Fruit fly (Drosophila melanogaster) whole organism, embryonic: ENCODE data around the gene Iru.

Experiments
- CG10543 ChIP-seq: fragments of 200-800 bp; sonication (Bioruptor generic); optimal IDR thresholded peaks from 3 replicates; lab custom pipeline; 2017; ENCODE audit warnings: missing biosample characterization, mild to moderate bottlenecking, missing genetic modification characterization, moderate library complexity
- CG11696 ChIP-seq: fragments of 200-800 bp; sonication (Bioruptor generic); IDR thresholded peaks from 2 replicates; pipeline ENCODE4 v1.3.6; 2022; ENCODE audit warnings: missing biosample characterization, missing genetic modification characterization
- CG12769 ChIP-seq: fragments of 200-800 bp; sonication (Bioruptor generic); optimal IDR thresholded peaks from 2 replicates; lab custom pipeline; 2019; ENCODE audit warnings: missing biosample characterization, mild to moderate bottlenecking, missing genetic modification characterization, moderate library complexity
- CG13894 ChIP-seq: fragments of 200-800 bp; sonication (Bioruptor generic); optimal IDR thresholded peaks from 3 replicates; lab custom pipeline; 2018; ENCODE audit warnings: missing biosample characterization, mild to moderate bottlenecking, missing genetic modification characterization, moderate library complexity
- CG15479 ChIP-seq: fragments of 200-800 bp; sonication (Bioruptor generic); optimal IDR thresholded peaks from 3 replicates; lab custom pipeline; 2019; ENCODE audit warnings: missing biosample characterization, mild to moderate bottlenecking, missing genetic modification characterization, moderate library complexity
- CG16813 ChIP-seq: fragments of 200-800 bp; sonication (Bioruptor generic); IDR thresholded peaks from 3 replicates; pipeline ENCODE4 v1.3.6; 2022; ENCODE audit warnings: missing biosample characterization, missing genetic modification characterization; ENCODE audit not compliant: partially characterized antibody
- CG17359 ChIP-seq: fragments of 200-800 bp; sonication (Bioruptor generic); optimal IDR thresholded peaks from 3 replicates; lab custom pipeline; 2018; ENCODE audit warnings: missing biosample characterization, mild to moderate bottlenecking, missing genetic modification characterization, moderate library complexity
- CG1832 ChIP-seq: fragments of 200-800 bp; sonication (Bioruptor generic); optimal IDR thresholded peaks from 2 replicates; lab custom pipeline; 2017; ENCODE audit warnings: missing biosample characterization, mild to moderate bottlenecking, missing genetic modification characterization, inconsistent platforms
- CG18599 ChIP-seq: fragments of 200-800 bp; sonication (Bioruptor generic); optimal IDR thresholded peaks from 3 replicates; lab custom pipeline; 2017; ENCODE audit warnings: missing biosample characterization, missing genetic modification characterization, mild to moderate bottlenecking, moderate library complexity, missing genetic modification reagents
- CG2199 ChIP-seq: fragments of 200-800 bp; sonication (Bioruptor generic); IDR thresholded peaks from 3 replicates; pipeline ENCODE4 v1.3.6; 2022; ENCODE audit warnings: missing biosample characterization, missing genetic modification characterization
- CG30403 ChIP-seq: fragments of 200-800 bp; sonication (Bioruptor generic); optimal IDR thresholded peaks from 3 replicates; lab custom pipeline; 2016; ENCODE audit warnings: missing biosample characterization, missing genetic modification characterization
- CG4820 ChIP-seq: fragments of 200-800 bp; sonication (Bioruptor generic); optimal IDR thresholded peaks from 3 replicates; lab custom pipeline; 2016; ENCODE audit warnings: missing biosample characterization, missing genetic modification characterization
- CG8478 ChIP-seq: fragments of >200 bp; optimal IDR thresholded peaks from 2 replicates; lab custom pipeline; 2018
- CG8924 ChIP-seq: fragments of 200-800 bp; optimal IDR thresholded peaks from 3 replicates; lab custom pipeline; 2019; ENCODE audit warnings: missing biosample characterization, mild to moderate bottlenecking, missing genetic modification characterization, moderate library complexity
- Dll ChIP-seq: fragments of 200-800 bp; sonication (Bioruptor generic); IDR thresholded peaks from 4 replicates; pipeline ENCODE4 v1.3.6; 2022; ENCODE audit warnings: missing biosample characterization, missing genetic modification characterization; ENCODE audit not compliant: partially characterized antibody
- Ets65A ChIP-seq: fragments of 200-800 bp; sonication (Bioruptor generic); peaks from one replicate; lab custom pipeline; 2016; ENCODE audit warnings: missing biosample characterization, missing genetic modification characterization
- HLHmδ ChIP-seq: fragments of 200-800 bp; sonication (Bioruptor generic); optimal IDR thresholded peaks from 2 replicates; lab custom pipeline; 2018; ENCODE audit warnings: missing biosample characterization, mild to moderate bottlenecking, missing genetic modification characterization, moderate library complexity
- Kr ChIP-seq: fragments of 200-800 bp; sonication (Bioruptor generic); optimal IDR thresholded peaks from 2 replicates; lab custom pipeline; 2017; ENCODE audit warnings: missing biosample characterization, mild to moderate bottlenecking, missing genetic modification characterization
- Med ChIP-seq: fragments of 200-800 bp; sonication (Bioruptor generic); peaks from one replicate; lab custom pipeline; 2016; ENCODE audit warnings: missing biosample characterization, missing genetic modification characterization, mild to moderate bottlenecking, inconsistent platforms, moderate library complexity
- Nf-YB ChIP-seq: fragments of 200-800 bp; sonication (Bioruptor generic); optimal IDR thresholded peaks from 3 replicates; lab custom pipeline; 2019; ENCODE audit warnings: missing biosample characterization, mild to moderate bottlenecking, missing genetic modification characterization, moderate library complexity
- Oli ChIP-seq: fragments of 200-800 bp; sonication (Bioruptor generic); optimal IDR thresholded peaks from 2 replicates; lab custom pipeline; 2018; ENCODE audit warnings: missing biosample characterization, mild to moderate bottlenecking, missing genetic modification characterization, moderate library complexity
- Ptx1 ChIP-seq: fragments of 200-800 bp; sonication (Bioruptor generic); IDR thresholded peaks from 2 replicates; pipeline ENCODE4 v1.3.6; 2022; ENCODE audit warnings: missing biosample characterization, missing genetic modification characterization
- TFAM ChIP-seq: fragments of 200-800 bp; sonication (Bioruptor generic); optimal IDR thresholded peaks from 2 replicates; lab custom pipeline; 2017; ENCODE audit warnings: missing biosample characterization, missing genetic modification characterization, inconsistent platforms
- al ChIP-seq: fragments of 200-800 bp; sonication (Bioruptor generic); IDR thresholded peaks from 2 replicates; pipeline ENCODE4 v1.3.6; 2022; ENCODE audit warnings: missing biosample characterization, missing genetic modification characterization
- az2 ChIP-seq: fragments of 200-800 bp; sonication (Bioruptor generic); optimal IDR thresholded peaks from 3 replicates; lab custom pipeline; 2016; ENCODE audit warnings: missing biosample characterization, missing genetic modification characterization
- cad ChIP-seq: fragments of >200 bp; optimal IDR thresholded peaks from 2 replicates; lab custom pipeline; 2017; ENCODE audit warnings: missing biosample characterization, missing genetic modification characterization
- cg ChIP-seq: fragments of 200-800 bp; sonication (Bioruptor generic); optimal IDR thresholded peaks from 3 replicates; lab custom pipeline; 2019; ENCODE audit warnings: missing biosample characterization, mild to moderate bottlenecking, missing genetic modification characterization, moderate library complexity
- chm ChIP-seq: fragments of 200-800 bp; sonication (Bioruptor generic); IDR thresholded peaks from 2 replicates; pipeline ENCODE4 v1.3.6; 2022; ENCODE audit warnings: missing biosample characterization, missing genetic modification characterization
- crol ChIP-seq: fragments of 200-800 bp; sonication (Bioruptor generic); IDR thresholded peaks from 2 replicates; pipeline ENCODE4 v1.3.6; 2022; ENCODE audit warnings: missing biosample characterization, missing genetic modification characterization
- dm ChIP-seq: fragments of 200-800 bp; sonication (Bioruptor generic); optimal IDR thresholded peaks from 3 replicates; lab custom pipeline; 2016; ENCODE audit warnings: missing biosample characterization, missing genetic modification characterization
- gcm ChIP-seq: fragments of 200-800 bp; sonication (Bioruptor generic); optimal IDR thresholded peaks from 2 replicates; lab custom pipeline; 2019; ENCODE audit warnings: missing biosample characterization, mild to moderate bottlenecking, missing genetic modification characterization, moderate library complexity
- grau ChIP-seq: fragments of 200-800 bp; optimal IDR thresholded peaks from 3 replicates; lab custom pipeline; 2019; ENCODE audit warnings: missing biosample characterization, mild to moderate bottlenecking, missing genetic modification characterization, moderate library complexity
- grn ChIP-seq: fragments of 200-800 bp; sonication (Bioruptor generic); optimal IDR thresholded peaks from 3 replicates; lab custom pipeline; 2017; ENCODE audit warnings: missing biosample characterization, missing genetic modification characterization
- gt ChIP-seq: fragments of 200-800 bp; sonication (Bioruptor generic); IDR thresholded peaks from 2 replicates; pipeline ENCODE4 v1.3.6; 2022; ENCODE audit warnings: missing biosample characterization, missing genetic modification characterization
- ken ChIP-seq: fragments of 200-800 bp; sonication (Bioruptor generic); IDR thresholded peaks from 3 replicates; pipeline ENCODE4 v1.3.6; 2022; ENCODE audit warnings: missing biosample characterization, missing genetic modification characterization
- kni ChIP-seq: fragments of 200-800 bp; sonication (Bioruptor generic); optimal IDR thresholded peaks from 3 replicates; lab custom pipeline; 2017; ENCODE audit warnings: mild to moderate bottlenecking, missing biosample characterization, missing genetic modification reagents, missing genetic modification characterization
- phol ChIP-seq: fragments of 200-800 bp; sonication (Bioruptor generic); optimal IDR thresholded peaks from 3 replicates; lab custom pipeline; 2018; ENCODE audit warnings: missing biosample characterization, mild to moderate bottlenecking, missing genetic modification characterization, moderate library complexity
- pros ChIP-seq: fragments of 200-800 bp; sonication (Bioruptor generic); optimal IDR thresholded peaks from 3 replicates; lab custom pipeline; 2019; ENCODE audit warnings: missing biosample characterization, mild to moderate bottlenecking, missing genetic modification characterization, moderate library complexity
- rib ChIP-seq: fragments of 200-800 bp; sonication (Bioruptor generic); IDR thresholded peaks from 2 replicates; pipeline ENCODE4 v1.3.6; 2022; ENCODE audit warnings: missing biosample characterization, missing genetic modification characterization
- sc ChIP-seq, 3 experiments: fragments of >200 bp in 2 of 3; fragments of 200-800 bp in 1 of 3; sonication (Bioruptor generic) in 1 of 3; optimal IDR thresholded peaks; 2 replicates in 2 of 3; 3 replicates in 1 of 3; lab custom pipeline; 2017; ENCODE audit warnings: mild to moderate bottlenecking in 1 of 3, missing biosample characterization in 1 of 3, missing genetic modification characterization in 1 of 3, missing genetic modification reagents in 1 of 3
- sd ChIP-seq: fragments of 200-800 bp; sonication (Bioruptor generic); optimal IDR thresholded peaks from 3 replicates; lab custom pipeline; 2018; ENCODE audit warnings: missing biosample characterization, mild to moderate bottlenecking, missing genetic modification characterization, moderate library complexity
- sens ChIP-seq: fragments of 200-800 bp; sonication (Bioruptor generic); peaks from one replicate; lab custom pipeline; 2016; ENCODE audit warnings: missing biosample characterization, missing genetic modification characterization
- tll ChIP-seq, 2 experiments: fragments of 200-800 bp in 1 of 2; fragments of >200 bp in 1 of 2; sonication (Bioruptor generic) in 1 of 2; optimal IDR thresholded peaks; 2 replicates each; lab custom pipeline; 2017 to 2019; ENCODE audit warnings: missing biosample characterization in 2 of 2, missing genetic modification characterization in 2 of 2, mild to moderate bottlenecking in 1 of 2, moderate library complexity in 1 of 2
- unpg ChIP-seq: fragments of 200-800 bp; sonication (Bioruptor generic); optimal IDR thresholded peaks from 3 replicates; lab custom pipeline; 2018; ENCODE audit warnings: missing biosample characterization, mild to moderate bottlenecking, missing genetic modification characterization, moderate library complexity
- z ChIP-seq: fragments of 200-800 bp; sonication (Bioruptor generic); IDR thresholded peaks from 3 replicates; pipeline ENCODE4 v1.3.6; 2022; ENCODE audit warnings: missing biosample characterization, missing genetic modification characterization
- zen ChIP-seq: fragments of 200-800 bp; sonication (Bioruptor generic); optimal IDR thresholded peaks from 3 replicates; lab custom pipeline; 2018; ENCODE audit warnings: missing biosample characterization, mild to moderate bottlenecking, missing genetic modification characterization, moderate library complexity
- zfh2 ChIP-seq: fragments of 200-800 bp; sonication (Bioruptor generic); optimal IDR thresholded peaks from 2 replicates; lab custom pipeline; 2016; ENCODE audit warnings: missing biosample characterization, missing genetic modification characterization

Gene Iru

DNA sequence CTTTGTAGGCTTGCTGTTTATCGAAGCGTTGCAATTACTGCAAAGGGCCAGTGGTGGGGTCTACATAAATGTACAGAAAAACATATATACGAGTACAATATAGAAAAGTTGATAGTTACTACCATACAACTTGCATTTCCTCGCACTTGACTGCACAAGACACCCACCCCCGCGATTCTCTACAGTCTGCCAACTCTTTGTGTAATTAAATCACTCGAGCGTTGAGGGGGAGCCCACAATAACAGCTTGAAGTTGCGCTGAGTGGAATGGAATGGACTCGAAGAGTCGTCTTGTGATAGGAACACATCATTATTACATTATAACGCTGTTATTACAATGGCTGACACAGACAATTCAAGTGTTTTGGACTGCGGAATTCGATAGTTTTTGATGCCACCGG is 23.2 kb downstream of the Iru start:
- no peak for TF ChIP-seq Dll
- peak; percentile 71 for TF ChIP-seq pros
- peak; percentile 22 for TF ChIP-seq sens (GFP tag; lab: Kevin White, UChicago)
- peak; percentile 16 for TF ChIP-seq sd (tag; lab: Kevin White, UChicago)
- peak; percentile 77 for TF ChIP-seq Ets65A (GFP tag; lab: Kevin White, UChicago)
- peak; percentile 79 for TF ChIP-seq z (GFP tag; lab: Robert Waterston, UW)
- peak; percentile 66 for TF ChIP-seq Med
- peak; percentile 65 for TF ChIP-seq crol (GFP tag; lab: Robert Waterston, UW)
- TF ChIP-seq CG4820 (GFP tag; lab: Kevin White, UChicago), result no peak

dm6 chr3R:9030006-9030749 is 23.9 kb downstream of the Iru start:
- TF ChIP-seq cad (peak; percentile 59), gcm (GFP tag; lab: Kevin White, UChicago) (peak; percentile 3), tll (GFP tag; optimal IDR thresholded peaks at IDR 0.05; lab: Kevin White, UChicago) (peak in 1 of 2 experiments; percentile 95), CG13894 (peak; percentile 27), az2 (GFP tag; lab: Kevin White, UChicago) (no peak), dm (GFP tag; lab: Kevin White, UChicago) (no peak), rib (GFP tag; lab: Robert Waterston, UW) (no peak), CG15479 (peak; percentile 98), cg (GFP tag; lab: Kevin White, UChicago) (no peak), CG11696 (GFP tag; lab: Robert Waterston, UW) (no peak), CG2199 (peak; percentile 64; the same call in 1 of the 3 replicates), HLHmδ (GFP tag; lab: Kevin White, UChicago) (no peak), Ptx1 (GFP tag; lab: Robert Waterston, UW) (no peak), CG10543 (GFP tag; lab: Kevin White, UChicago) (peak; percentile 3), zen (peak; percentile 74), TFAM (GFP tag; lab: Kevin White, UChicago) (no peak), Kr (GFP tag; lab: Kevin White, UChicago) (peak; percentile 37), CG16813 (GFP tag; lab: Robert Waterston, UW) (no peak), zfh2 (GFP tag; lab: Kevin White, UChicago) (no peak), Oli (tag; lab: Kevin White, UChicago) (no peak), CG8924 (peak; percentile 11), CG18599 (GFP tag; lab: Kevin White, UChicago) (no peak), al (GFP tag; lab: Robert Waterston, UW) (no peak), chm (GFP tag; lab: Robert Waterston, UW) (0 out of 2 replicates have a peak, but pooled peaks have one; percentile 29), Dll (0 out of 4 replicates have a peak, but pooled peaks have one; percentile 12), CG30403 (no peak), grn (GFP tag; lab: Kevin White, UChicago) (peak; percentile 11), pros (peak; percentile 39), Nf-YB (GFP tag; lab: Kevin White, UChicago) (no peak), CG17359 (tag; lab: Kevin White, UChicago) (no peak), ken (GFP tag; lab: Robert Waterston, UW) (no peak), grau (peak; percentile 50), sc (optimal IDR thresholded peaks at IDR 0.05; lab: Kevin White, UChicago) (no peak), sc (GFP tag; optimal IDR thresholded peaks at IDR 0.05; lab: Kevin White, UChicago) (no peak), CG12769 (peak; percentile 56), gt (GFP tag; lab: Robert Waterston, UW) (no peak), CG1832 (no peak), phol (tag; lab: Kevin White, UChicago) (no peak), CG8478 (lab: Kevin White, UChicago) (no peak), Med (peak; percentile 64), unpg (no peak), kni (GFP tag; lab: Kevin White, UChicago) (peak; percentile 32)
